Worm (Caenorhabditis elegans): ENCODE measurements around the gene Y22D7AL.16.

The Y22D7AL.16 gene

ce11 chrIII:1702337-1702736 is 37.3 kb upstream of the Y22D7AL.16 start, which contains the start of gene spex-3:
Gene spex-3, minus strand, starts transcription at chrIII:1702437.
- no peak for TF ChIP-seq ama-1 (optimal IDR thresholded peaks at IDR 0.05)
- TF ChIP-seq lsy-12 (tag; optimal IDR thresholded peaks at IDR 0.05): no peak
- TF ChIP-seq ceh-28 (tag; optimal IDR thresholded peaks at IDR 0.05): no peak
- no peak for TF ChIP-seq pqm-1 (tag; optimal IDR thresholded peaks at IDR 0.05)
- TF ChIP-seq nhr-25 (tag; optimal IDR thresholded peaks at IDR 0.05): no peak
- TF ChIP-seq nhr-67 (tag; optimal IDR thresholded peaks at IDR 0.05): no peak
- TF ChIP-seq unc-39 (tag; optimal IDR thresholded peaks at IDR 0.05): no peak
- TF ChIP-seq ceh-9 (tag; optimal IDR thresholded peaks at IDR 0.05): no peak
- no peak for TF ChIP-seq egl-5 (tag; optimal IDR thresholded peaks at IDR 0.05)
- no peak for TF ChIP-seq nhr-11 (tag; optimal IDR thresholded peaks at IDR 0.05)
- no peak for TF ChIP-seq zag-1 (tag; optimal IDR thresholded peaks at IDR 0.05)
- no peak for TF ChIP-seq ceh-16 (tag; optimal IDR thresholded peaks at IDR 0.05)
- TF ChIP-seq tbx-2 (tag; optimal IDR thresholded peaks at IDR 0.05): no peak
- no peak for TF ChIP-seq fkh-2 (tag; optimal IDR thresholded peaks at IDR 0.05)

DNA sequence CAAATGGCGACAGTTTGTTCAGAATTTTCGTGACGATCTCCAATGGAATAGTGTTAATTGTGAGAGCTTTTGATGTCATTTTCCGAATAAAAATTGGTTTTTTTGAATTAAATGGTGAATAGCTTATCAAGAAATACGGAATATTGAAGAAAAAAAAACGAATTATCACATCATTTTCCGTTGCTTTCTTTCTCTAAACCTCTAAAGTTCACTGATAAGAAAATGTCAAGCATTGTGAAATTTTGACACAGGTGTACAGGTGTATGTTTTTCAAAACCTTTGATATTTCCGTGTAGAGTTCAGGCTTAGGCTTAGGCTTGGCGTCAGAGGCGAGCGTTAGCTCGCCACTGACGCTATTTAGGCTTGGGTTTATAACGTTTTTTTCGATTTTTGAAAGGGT is 33.8 kb upstream of the Y22D7AL.16 start, which contains the start of gene fbxa-74:
fbxa-74 (minus strand) TSS at position 145 of the 400 bp plus-strand sequence.
- no peak for TF ChIP-seq unc-62 (GFP tag; optimal IDR thresholded peaks at IDR 0.05)
- no peak for TF ChIP-seq nhr-28 (tag; optimal IDR thresholded peaks at IDR 0.05)
- TF ChIP-seq elt-2 (tag; optimal IDR thresholded peaks at IDR 0.05): peak; percentile 83
- peak; percentile 32 for TF ChIP-seq pqm-1 (tag; optimal IDR thresholded peaks at IDR 0.05)
- peak; percentile 12 for TF ChIP-seq pha-4 (tag; optimal IDR thresholded peaks at IDR 0.05)
- no peak for TF ChIP-seq ama-1 (optimal IDR thresholded peaks at IDR 0.05)

ce11 chrIII:1695006-1695405 is 30.0 kb upstream of the Y22D7AL.16 start, which contains the start of gene srd-64:
Gene srd-64, minus strand, starts transcription at chrIII:1695106.
- TF ChIP-seq nhr-43 (tag; optimal IDR thresholded peaks at IDR 0.05; ENCODE audit: poor library complexity, severe bottlenecking): no peak
- no peak for TF ChIP-seq lsy-12 (tag; optimal IDR thresholded peaks at IDR 0.05)
- no peak for TF ChIP-seq hmg-11 (tag; optimal IDR thresholded peaks at IDR 0.05)
- TF ChIP-seq jun-1 (tag; optimal IDR thresholded peaks at IDR 0.05): no peak
- TF ChIP-seq mml-1 (tag; optimal IDR thresholded peaks at IDR 0.05): no peak
- no peak for TF ChIP-seq ceh-16 (tag; optimal IDR thresholded peaks at IDR 0.05)
- no peak for TF ChIP-seq elt-3 (tag; optimal IDR thresholded peaks at IDR 0.05)
- no peak for TF ChIP-seq nhr-67 (tag; optimal IDR thresholded peaks at IDR 0.05)
- TF ChIP-seq aly-2 (tag; optimal IDR thresholded peaks at IDR 0.05): no peak
- TF ChIP-seq nhr-77 (tag; optimal IDR thresholded peaks at IDR 0.05): no peak
- TF ChIP-seq ztf-11 (tag; optimal IDR thresholded peaks at IDR 0.05): no peak

ce11 chrIII:1689927-1690326 is 24.9 kb upstream of the Y22D7AL.16 start, which contains the start of gene Y22D7AR.14:
Gene Y22D7AR.14, minus strand, starts transcription at chrIII:1690027.
- TF ChIP-seq fkh-10 (GFP tag; optimal IDR thresholded peaks at IDR 0.05) (no peak), zag-1 (tag; optimal IDR thresholded peaks at IDR 0.05) (no peak), ama-1 (optimal IDR thresholded peaks at IDR 0.05) (no peak)

DNA sequence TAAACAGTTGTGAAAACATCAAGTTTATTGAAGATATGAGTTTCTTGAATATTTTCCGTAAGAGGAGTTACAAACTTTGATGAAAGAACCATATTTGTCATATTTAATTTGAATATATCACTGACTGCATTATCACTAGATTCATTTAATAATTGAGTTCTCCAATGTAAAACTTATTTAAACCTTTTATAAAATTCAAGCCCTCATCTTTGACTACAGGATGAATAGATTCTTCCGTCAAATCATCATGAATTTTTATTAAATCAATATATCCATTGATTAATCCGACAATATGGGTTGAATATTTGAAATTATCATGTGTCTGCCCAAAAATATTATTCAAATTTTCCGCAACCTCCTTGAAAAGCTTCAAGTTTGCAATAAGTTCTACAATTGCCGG is 23.0 kb upstream of the Y22D7AL.16 start, which contains the start of gene Y22D7AR.7:
Y22D7AR.7 (minus strand) TSS at position 101 of the 400 bp plus-strand sequence.
- TF ChIP-seq fkh-10 (GFP tag; optimal IDR thresholded peaks at IDR 0.05) (no peak), ceh-28 (tag; optimal IDR thresholded peaks at IDR 0.05) (no peak), mml-1 (tag; optimal IDR thresholded peaks at IDR 0.05) (no peak), elt-3 (tag; optimal IDR thresholded peaks at IDR 0.05) (no peak), R02D3.7 (tag; optimal IDR thresholded peaks at IDR 0.05) (no peak), unc-62 (GFP tag; optimal IDR thresholded peaks at IDR 0.05) (no peak), nhr-25 (tag; optimal IDR thresholded peaks at IDR 0.05) (no peak), nfya-1 (tag; optimal IDR thresholded peaks at IDR 0.05; ENCODE audit: insufficient read depth) (no peak), fkh-2 (tag; optimal IDR thresholded peaks at IDR 0.05) (no peak), lin-39 (tag; optimal IDR thresholded peaks at IDR 0.05) (no peak), lin-15B (tag; optimal IDR thresholded peaks at IDR 0.05) (no peak)

DNA sequence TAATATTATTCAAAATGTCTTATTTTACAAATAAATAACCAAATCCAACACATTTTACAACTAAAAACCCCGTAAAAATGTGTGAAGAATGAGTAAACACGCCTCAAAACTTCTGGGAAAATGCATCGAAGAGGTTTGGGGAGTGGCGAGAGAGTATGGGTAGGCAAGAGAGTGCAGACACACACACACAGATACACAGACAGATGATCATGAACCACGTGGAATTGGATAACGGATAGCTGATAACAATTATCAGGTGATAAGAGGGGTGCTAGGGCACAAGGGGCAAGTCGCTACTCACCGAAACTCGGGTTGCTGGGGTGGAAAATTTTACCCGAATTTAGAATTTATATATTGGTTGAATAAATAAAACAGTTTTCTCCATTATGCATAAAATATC is 17.2 kb upstream of the Y22D7AL.16 start:
- TF ChIP-seq elt-2 (tag; optimal IDR thresholded peaks at IDR 0.05): peak; percentile 52
- TF ChIP-seq lin-39 (tag; optimal IDR thresholded peaks at IDR 0.05): peak; percentile 6
- TF ChIP-seq zag-1 (tag; optimal IDR thresholded peaks at IDR 0.05): no peak
- TF ChIP-seq nhr-43 (tag; optimal IDR thresholded peaks at IDR 0.05; ENCODE audit: poor library complexity, severe bottlenecking): peak; percentile 31
- peak; percentile 14 for TF ChIP-seq mdl-1 (tag; optimal IDR thresholded peaks at IDR 0.05)
- TF ChIP-seq pha-4 (tag; optimal IDR thresholded peaks at IDR 0.05): no peak
